Fruit fly (Drosophila melanogaster): ENCODE measurements around the gene Pdi.

Gene Pdi

DNA sequence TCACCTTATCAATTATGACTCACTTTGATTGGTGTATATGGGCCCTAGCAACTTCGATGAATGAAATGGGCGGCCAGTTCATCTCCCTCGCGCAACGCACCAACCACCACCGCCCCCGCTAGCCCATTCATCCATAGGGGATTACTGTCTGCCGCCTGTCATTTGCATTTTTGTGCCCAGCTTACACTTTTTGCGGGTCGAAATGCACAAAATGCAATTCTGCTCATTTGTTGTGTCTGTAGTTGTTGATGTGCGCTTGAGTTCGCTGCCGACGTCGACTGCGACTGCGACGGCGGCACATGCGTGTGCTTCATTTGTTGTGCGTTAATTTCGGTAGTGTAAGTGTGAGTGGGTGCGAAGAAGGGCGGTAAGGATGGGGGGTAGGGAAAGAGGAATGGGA, 41.7 kb downstream of the Pdi start:
- TF ChIP-seq noc (tag; optimal IDR thresholded peaks at IDR 0.05): no peak

DNA sequence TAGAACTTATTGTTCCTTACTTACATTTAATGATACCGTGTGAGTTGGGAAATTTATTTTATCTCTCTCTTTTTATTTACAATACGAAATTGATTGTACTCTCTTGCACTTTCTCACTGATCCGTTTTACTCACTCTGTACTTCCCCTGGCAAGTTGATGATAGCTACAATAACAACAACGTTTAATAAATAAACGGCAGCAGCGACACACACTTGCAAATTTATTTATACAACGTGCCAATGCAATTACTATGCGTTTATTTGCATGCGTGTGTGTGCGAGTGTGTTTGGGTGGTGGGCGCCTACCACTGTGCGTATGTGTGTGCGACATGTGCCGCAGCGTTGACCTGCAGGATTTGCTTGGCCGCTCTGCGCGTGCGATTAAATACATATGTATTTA, 43.1 kb downstream of the Pdi start:
- TF ChIP-seq noc (tag; optimal IDR thresholded peaks at IDR 0.05): no peak

DNA sequence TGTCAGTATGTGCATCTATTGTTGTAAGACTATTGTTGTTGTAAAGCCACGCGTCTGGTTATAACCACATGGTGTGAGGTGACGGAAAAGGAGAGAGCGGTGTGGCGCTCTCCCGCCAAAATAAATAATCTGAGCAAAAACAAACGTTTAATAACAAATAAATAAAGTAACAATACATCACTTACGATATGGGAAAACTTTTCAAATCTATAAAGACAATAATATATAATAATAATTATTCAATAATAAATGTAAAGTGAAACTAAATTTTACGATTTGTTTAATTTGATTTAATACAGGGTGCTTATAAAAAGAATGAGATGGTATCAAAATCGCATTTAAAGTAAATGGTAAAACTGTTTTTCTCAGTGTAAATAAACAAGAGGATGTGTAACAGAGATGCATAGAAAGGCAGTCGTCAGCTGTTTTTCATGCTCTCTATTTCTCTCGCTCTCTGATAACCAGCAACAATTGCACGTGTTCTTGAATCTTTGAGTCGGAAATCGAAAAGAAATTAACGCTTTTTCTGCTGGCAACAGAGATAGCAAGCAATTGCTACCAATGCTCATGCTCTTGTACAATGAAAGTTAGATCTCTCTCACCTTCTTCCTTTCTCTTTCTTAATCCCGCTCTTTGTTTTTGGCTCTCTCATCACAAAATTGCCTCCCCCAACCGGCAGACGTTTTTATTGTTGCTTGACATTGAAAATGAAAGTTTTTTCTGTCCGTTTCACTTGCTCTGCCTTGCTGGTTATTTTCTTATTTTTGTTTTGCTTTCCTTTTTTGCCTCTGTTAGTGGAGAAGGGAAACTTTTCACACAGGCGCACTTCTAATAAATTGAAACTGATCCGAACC, 43.8 kb downstream of the Pdi start:
- peak; percentile 69 for TF ChIP-seq noc (tag; optimal IDR thresholded peaks at IDR 0.05)

DNA sequence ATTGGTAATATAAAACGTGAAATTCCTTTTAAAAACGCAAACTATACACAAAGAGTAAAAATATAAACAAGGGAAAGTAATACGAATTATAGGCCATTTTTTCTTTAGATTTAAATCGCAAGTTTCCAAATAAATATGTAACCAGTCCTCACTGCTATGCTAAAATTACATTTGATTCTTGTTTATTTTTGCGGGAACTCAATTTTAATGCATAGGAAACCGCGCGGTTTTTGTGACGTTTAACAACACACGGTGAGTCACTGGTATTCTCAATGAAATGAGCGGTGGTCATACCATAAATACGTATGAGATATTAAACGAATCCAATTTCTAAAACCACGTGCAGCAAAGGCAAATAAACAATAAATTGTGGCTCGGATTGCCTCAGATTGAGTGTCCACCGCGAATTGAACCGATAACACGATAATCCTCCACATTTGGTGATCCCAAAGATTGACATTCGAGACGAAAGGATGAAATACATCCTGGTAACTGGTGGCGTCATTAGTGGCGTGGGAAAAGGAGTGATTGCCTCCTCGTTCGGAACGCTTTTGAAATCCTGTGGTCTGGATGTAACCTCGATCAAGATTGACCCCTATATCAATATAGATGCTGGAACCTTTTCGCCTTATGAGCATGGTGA, 44.6 kb downstream of the Pdi start, which contains the start of gene Ctps:
Gene Ctps, plus strand, starts transcription at position 37 of the 643 bp plus-strand sequence.
- no peak for TF ChIP-seq noc (tag; optimal IDR thresholded peaks at IDR 0.05)

DNA sequence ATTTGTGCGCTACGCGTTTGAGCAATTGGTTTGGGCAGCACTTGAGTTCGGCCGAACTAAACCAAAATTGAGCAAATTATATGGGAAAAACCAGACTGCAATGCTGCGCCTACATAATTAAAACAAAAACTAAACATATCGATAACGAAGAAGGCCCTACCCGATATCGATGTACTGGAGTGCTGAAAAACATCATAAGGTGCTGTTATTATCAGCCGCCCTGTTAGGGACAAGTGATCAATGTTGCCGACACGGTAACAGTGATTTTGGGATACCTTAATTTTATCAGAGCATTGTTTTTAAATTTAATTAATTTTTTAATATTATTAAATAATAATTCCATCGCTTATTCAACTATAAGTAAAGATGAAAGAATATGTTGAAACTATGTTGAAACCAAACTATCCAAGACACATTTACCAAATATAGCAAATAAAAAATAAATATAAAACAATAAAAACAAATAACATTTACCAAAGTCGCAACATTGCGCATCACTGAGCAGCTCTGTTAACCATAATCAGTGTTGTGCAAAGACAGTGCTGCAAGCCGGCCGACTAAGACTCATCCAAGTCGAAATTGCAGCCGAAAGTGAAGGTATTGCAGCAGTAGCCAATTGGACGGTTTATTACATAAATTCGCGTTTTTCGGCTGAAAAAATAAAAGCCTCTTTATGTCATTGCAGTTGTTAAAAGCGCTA, 47.9 kb downstream of the Pdi start, which contains the start of the genes sstn, Plp and GlyRS:
Gene sstn, minus strand, starts transcription at position 131 of the 700 bp plus-strand sequence.
Gene Plp, minus strand, starts transcription at position 136 of the 700 bp plus-strand sequence.
Gene GlyRS, plus strand, starts transcription at position 554 of the 700 bp plus-strand sequence.
- peak; percentile 58 for TF ChIP-seq noc (tag; optimal IDR thresholded peaks at IDR 0.05)

DNA sequence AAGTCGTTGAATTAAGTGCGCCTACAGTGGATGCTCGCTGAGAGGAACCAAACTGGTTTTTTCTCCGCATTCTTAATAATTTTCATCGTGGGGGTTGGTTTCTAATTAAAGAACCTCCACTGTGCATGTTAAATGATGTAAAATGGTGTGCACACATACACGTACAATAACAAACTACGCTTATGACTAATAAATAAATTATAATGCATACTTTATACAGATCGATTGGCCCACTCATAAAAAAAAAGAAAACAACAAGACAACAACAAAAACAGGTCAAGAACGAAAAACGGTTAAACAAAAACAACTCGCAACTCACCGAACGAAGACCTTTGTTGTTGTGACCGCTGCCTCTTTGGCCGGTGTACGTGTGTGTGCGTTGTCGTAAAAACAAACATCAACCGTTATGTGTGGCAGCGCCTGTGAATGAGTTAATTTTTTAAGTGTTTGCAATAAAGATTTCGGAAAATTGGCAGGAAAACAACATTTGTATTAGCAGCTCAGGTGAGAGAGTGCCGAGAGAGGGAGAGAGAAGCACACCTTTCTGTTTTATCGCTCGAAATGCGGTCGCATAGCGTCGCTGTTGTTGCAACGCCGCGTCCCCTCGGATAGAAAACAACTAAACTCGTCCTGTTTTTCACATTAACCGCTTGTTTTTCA, 48.6 kb downstream of the Pdi start:
- no peak for TF ChIP-seq noc (tag; optimal IDR thresholded peaks at IDR 0.05)

DNA sequence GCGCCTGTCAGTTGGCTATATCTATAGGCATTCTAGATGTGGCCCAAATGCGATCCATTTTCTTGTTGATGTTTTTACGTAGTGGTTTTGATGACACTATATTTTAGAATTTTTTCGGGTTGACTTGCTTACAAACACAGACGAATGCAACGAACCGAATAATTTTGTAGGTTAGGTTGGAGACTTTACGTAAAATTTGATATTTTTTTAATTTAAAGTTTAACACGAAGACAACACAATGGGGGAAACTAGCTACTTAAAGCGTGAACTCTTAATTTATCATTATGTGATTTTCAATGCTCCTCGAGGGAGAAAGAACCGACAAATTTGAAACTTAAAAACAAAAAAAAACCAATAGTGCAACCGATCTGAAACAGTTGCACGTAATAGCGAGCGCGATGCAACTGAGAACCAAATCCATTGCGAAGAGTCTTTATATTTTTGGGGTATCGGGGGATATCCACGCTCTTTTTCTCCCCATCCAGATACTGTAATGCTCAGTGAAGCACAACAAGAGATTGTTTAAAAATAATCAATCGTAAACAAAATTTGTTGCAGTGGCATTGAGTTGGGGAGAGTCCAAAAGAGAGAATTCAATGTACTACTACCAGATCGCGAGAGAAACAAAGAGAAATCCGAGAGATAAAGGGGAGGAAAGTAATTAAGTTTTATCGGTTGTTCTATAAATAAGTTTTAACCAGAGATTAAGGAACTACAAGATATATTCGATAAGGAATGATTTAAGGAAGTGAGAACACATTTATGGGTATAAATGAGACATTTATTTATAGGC, 52.6 kb downstream of the Pdi start:
- no peak for TF ChIP-seq noc (tag; optimal IDR thresholded peaks at IDR 0.05)

DNA sequence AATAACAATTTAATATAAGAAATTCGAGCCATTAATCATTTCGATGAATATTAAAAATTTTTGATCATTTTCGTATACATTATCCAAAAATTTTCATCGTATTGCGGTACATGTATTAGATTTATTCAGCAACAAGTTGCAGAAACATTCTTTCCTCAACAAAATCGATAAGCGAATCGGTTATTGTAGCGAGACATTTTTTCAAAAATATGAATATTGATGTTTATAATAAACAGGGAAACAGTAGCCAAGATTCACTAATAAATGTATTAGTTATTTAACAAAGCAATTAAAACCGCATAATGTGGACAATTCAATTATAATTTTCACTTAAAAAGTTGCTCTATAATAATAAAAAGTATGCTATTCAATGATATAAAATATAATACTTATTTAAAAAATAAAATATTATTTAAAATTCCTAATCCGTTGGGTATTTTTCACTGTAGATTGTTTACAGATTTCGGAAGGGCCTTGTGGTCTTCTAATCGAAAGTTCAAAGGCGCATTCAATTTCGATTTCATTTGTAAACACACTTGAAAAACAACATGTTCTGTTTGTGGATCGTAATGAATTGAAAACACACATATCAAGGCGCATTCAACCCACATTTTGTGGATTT, 53.4 kb downstream of the Pdi start:
- no peak for TF ChIP-seq noc (tag; optimal IDR thresholded peaks at IDR 0.05)

DNA sequence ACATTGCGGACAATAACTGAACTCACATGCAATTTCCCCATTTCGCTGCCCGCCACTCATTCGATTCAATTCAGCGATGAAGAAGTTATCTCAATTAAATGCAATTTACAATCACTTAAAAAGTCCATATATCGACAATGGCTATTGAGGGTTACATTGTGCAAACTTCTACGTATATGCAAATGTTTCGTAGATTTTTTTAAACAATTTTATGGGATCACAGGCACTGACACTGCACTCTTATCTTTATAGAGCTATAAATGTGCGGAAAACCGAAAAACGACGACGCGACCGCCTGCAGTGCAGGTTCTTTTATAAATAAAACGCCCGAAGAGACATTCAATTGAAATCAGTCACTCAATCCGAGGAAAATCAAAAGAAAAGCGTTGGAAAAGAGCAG, 54.4 kb downstream of the Pdi start:
- TF ChIP-seq noc (tag; optimal IDR thresholded peaks at IDR 0.05): no peak

Data from whole organism, larva.